Fruit fly (Drosophila melanogaster) whole organism, prepupa: ENCODE data around the gene HipHop.

Source experiments
- Blimp-1 ChIP-seq: fragments of 200-800 bp; sonication (Bioruptor generic); optimal IDR thresholded peaks from 3 replicates; lab custom pipeline; 2017; ENCODE audit warnings: missing biosample characterization, missing genetic modification characterization, mild to moderate bottlenecking, moderate library complexity, missing genetic modification reagents
- CG10669 ChIP-seq: fragments of 200-800 bp; sonication (Bioruptor generic); optimal IDR thresholded peaks from 3 replicates; lab custom pipeline; 2018; ENCODE audit warnings: missing biosample characterization, mild to moderate bottlenecking, missing genetic modification characterization, moderate library complexity
- CG11762 ChIP-seq: fragments of 200-800 bp; sonication (Bioruptor generic); optimal IDR thresholded peaks from 3 replicates; lab custom pipeline; 2016; ENCODE audit warnings: missing biosample characterization, missing genetic modification characterization; ENCODE audit not compliant: insufficient read depth
- CG11902 ChIP-seq: fragments of 200-800 bp; sonication (Bioruptor generic); optimal IDR thresholded peaks from 3 replicates; lab custom pipeline; 2016; ENCODE audit warnings: missing biosample characterization, missing genetic modification characterization
- CG15336 ChIP-seq: fragments of 200-800 bp; sonication (Bioruptor generic); IDR thresholded peaks from 2 replicates; pipeline ENCODE4 v1.3.6; 2022; ENCODE audit warnings: missing biosample characterization, missing genetic modification characterization
- CG1621 ChIP-seq: fragments of 200-800 bp; sonication (Bioruptor generic); optimal IDR thresholded peaks from 3 replicates; lab custom pipeline; 2018; ENCODE audit warnings: missing biosample characterization, mild to moderate bottlenecking, missing genetic modification characterization
- CG16779 ChIP-seq: fragments of 200-800 bp; sonication (Bioruptor generic); optimal IDR thresholded peaks from 3 replicates; lab custom pipeline; 2017; ENCODE audit warnings: missing biosample characterization, mild to moderate bottlenecking, missing genetic modification characterization
- CG31627 ChIP-seq: fragments of 200-800 bp; sonication (Bioruptor generic); optimal IDR thresholded peaks from 3 replicates; lab custom pipeline; 2016; ENCODE audit warnings: missing biosample characterization, missing genetic modification characterization
- CG34406 ChIP-seq: fragments of 200-800 bp; sonication (Bioruptor generic); optimal IDR thresholded peaks from 3 replicates; lab custom pipeline; 2016; ENCODE audit warnings: missing biosample characterization, missing genetic modification characterization
- CG3919 ChIP-seq: fragments of 200-800 bp; sonication (Bioruptor generic); optimal IDR thresholded peaks from 3 replicates; lab custom pipeline; 2016; ENCODE audit warnings: missing biosample characterization, missing genetic modification characterization
- CG6163 ChIP-seq: fragments of 200-800 bp; sonication (Bioruptor generic); IDR thresholded peaks from 3 replicates; pipeline ENCODE4 v1.3.6; 2022; ENCODE audit warnings: missing biosample characterization, missing genetic modification characterization
- CG6276 ChIP-seq: fragments of 200-800 bp; sonication (Bioruptor generic); optimal IDR thresholded peaks from 2 replicates; lab custom pipeline; 2017; ENCODE audit warnings: missing biosample characterization, mild to moderate bottlenecking, missing genetic modification characterization
- CG6792 ChIP-seq: fragments of 200-800 bp; sonication (Bioruptor generic); optimal IDR thresholded peaks from 3 replicates; lab custom pipeline; 2016; ENCODE audit warnings: missing biosample characterization, missing genetic modification characterization
- CG6808 ChIP-seq: fragments of 200-800 bp; sonication (Bioruptor generic); optimal IDR thresholded peaks from 3 replicates; lab custom pipeline; 2017; ENCODE audit warnings: missing biosample characterization, missing genetic modification characterization, mild to moderate bottlenecking, moderate library complexity, missing genetic modification reagents
- CG6854 ChIP-seq: fragments of 200-800 bp; sonication (Bioruptor generic); optimal IDR thresholded peaks from 2 replicates; lab custom pipeline; 2017; ENCODE audit warnings: missing biosample characterization, mild to moderate bottlenecking, missing genetic modification characterization
- CG7368 ChIP-seq: fragments of 200-800 bp; sonication (Bioruptor generic); optimal IDR thresholded peaks from 3 replicates; lab custom pipeline; 2016; ENCODE audit warnings: missing biosample characterization, missing genetic modification characterization
- CG8632 ChIP-seq: fragments of 200-800 bp; sonication (Bioruptor generic); optimal IDR thresholded peaks from 3 replicates; lab custom pipeline; 2016; ENCODE audit warnings: missing biosample characterization, missing genetic modification characterization
- CG9139 ChIP-seq: fragments of 200-800 bp; sonication (Bioruptor generic); optimal IDR thresholded peaks from 3 replicates; lab custom pipeline; 2017; ENCODE audit warnings: missing biosample characterization, mild to moderate bottlenecking, missing genetic modification characterization
- Eip75B ChIP-seq: fragments of 200-800 bp; sonication (Bioruptor generic); optimal IDR thresholded peaks from 3 replicates; lab custom pipeline; 2016; ENCODE audit warnings: missing biosample characterization, missing genetic modification characterization
- Eip93F ChIP-seq: fragments of 200-800 bp; sonication (Bioruptor generic); optimal IDR thresholded peaks from 2 replicates; lab custom pipeline; 2016; ENCODE audit warnings: missing biosample characterization, mild to moderate bottlenecking, missing genetic modification characterization
- Ets21C ChIP-seq: fragments of 200-800 bp; sonication (Bioruptor generic); optimal IDR thresholded peaks from 3 replicates; lab custom pipeline; 2016; ENCODE audit warnings: missing biosample characterization, missing genetic modification characterization
- Gug ChIP-seq: fragments of 200-800 bp; sonication (Bioruptor generic); IDR thresholded peaks from 2 replicates; pipeline ENCODE4 v1.3.6; 2022; ENCODE audit warnings: missing biosample characterization, missing genetic modification characterization
- Hr38 ChIP-seq: sonication (Bioruptor generic); optimal IDR thresholded peaks from 2 replicates; lab custom pipeline; 2016; ENCODE audit warnings: missing biosample characterization, missing genetic modification characterization
- Hr4 ChIP-seq: fragments of 200-800 bp; sonication (Bioruptor generic); optimal IDR thresholded peaks from 3 replicates; lab custom pipeline; 2016; ENCODE audit warnings: missing biosample characterization, missing genetic modification characterization
- Met ChIP-seq: fragments of 200-800 bp; sonication (Bioruptor generic); optimal IDR thresholded peaks from 3 replicates; lab custom pipeline; 2016; ENCODE audit warnings: missing biosample characterization, missing genetic modification characterization
- Sox14 ChIP-seq: fragments of 200-800 bp; sonication (Bioruptor generic); optimal IDR thresholded peaks from 3 replicates; lab custom pipeline; 2016; ENCODE audit warnings: missing biosample characterization, missing genetic modification characterization
- acj6 ChIP-seq: fragments of 200-800 bp; sonication (Bioruptor generic); optimal IDR thresholded peaks from 3 replicates; lab custom pipeline; 2016; ENCODE audit warnings: missing biosample characterization, missing genetic modification characterization
- dsx ChIP-seq: fragments of 200-800 bp; optimal IDR thresholded peaks from 3 replicates; lab custom pipeline; 2019; ENCODE audit warnings: missing biosample characterization, mild to moderate bottlenecking, missing genetic modification characterization, moderate library complexity; ENCODE audit not compliant: poor library complexity, severe bottlenecking
- fd59A ChIP-seq: fragments of 200-800 bp; sonication (Bioruptor generic); optimal IDR thresholded peaks from 2 replicates; lab custom pipeline; 2017; ENCODE audit warnings: missing biosample characterization, mild to moderate bottlenecking, missing genetic modification characterization, missing genetic modification reagents
- fkh ChIP-seq: fragments of 200-800 bp; sonication (Bioruptor generic); optimal IDR thresholded peaks from 3 replicates; lab custom pipeline; 2017; ENCODE audit warnings: missing biosample characterization, mild to moderate bottlenecking, missing genetic modification characterization, moderate library complexity
- lz ChIP-seq: fragments of 200-800 bp; sonication (Bioruptor generic); optimal IDR thresholded peaks from 3 replicates; lab custom pipeline; 2016; ENCODE audit warnings: missing biosample characterization, missing genetic modification characterization
- svp ChIP-seq: fragments of 200-800 bp; sonication (Bioruptor generic); peaks from one replicate; lab custom pipeline; 2016; ENCODE audit warnings: missing biosample characterization, missing genetic modification characterization
- topi ChIP-seq: fragments of 200-800 bp; sonication (Bioruptor generic); optimal IDR thresholded peaks from 3 replicates; lab custom pipeline; 2016; ENCODE audit warnings: missing biosample characterization, missing genetic modification characterization
- vri ChIP-seq: fragments of 200-800 bp; sonication (Bioruptor generic); optimal IDR thresholded peaks from 3 replicates; lab custom pipeline; 2016; ENCODE audit warnings: missing biosample characterization, mild to moderate bottlenecking, missing genetic modification characterization

Gene HipHop

DNA sequence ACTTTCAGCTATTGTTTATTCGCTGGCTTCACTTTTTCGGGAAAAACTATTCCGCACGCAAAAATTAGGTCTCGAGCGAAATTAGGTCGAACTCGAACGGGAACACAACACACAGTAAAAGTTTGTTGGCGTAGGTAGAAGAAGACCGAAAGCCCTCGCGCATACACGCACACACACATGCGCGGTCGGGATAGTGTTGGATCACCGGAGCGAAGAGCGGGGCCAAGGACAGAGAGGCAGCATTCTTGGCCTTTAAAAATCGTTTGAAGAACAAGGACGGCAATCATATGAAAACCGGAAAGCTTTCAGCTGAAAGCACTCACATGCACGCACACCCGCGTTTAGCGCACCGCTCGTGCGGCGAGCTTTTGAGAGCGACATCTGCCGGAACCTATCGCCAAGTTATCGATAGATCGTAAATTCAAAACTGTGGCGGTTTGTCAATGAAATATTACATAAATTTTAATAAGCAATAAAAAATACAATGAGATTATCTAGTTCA lies 19.7 kb upstream of the HipHop start, which contains the start of gene ftz-f1 (continued):
- TF ChIP-seq CG6808 (GFP tag; lab: Kevin White, UChicago) (no peak), CG11762 (GFP tag; lab: Kevin White, UChicago) (no peak), Ets21C (GFP tag; lab: Kevin White, UChicago) (no peak), CG9139 (GFP tag; lab: Kevin White, UChicago) (no peak), CG11902 (GFP tag; lab: Kevin White, UChicago) (no peak), CG15336 (GFP tag; lab: Robert Waterston, UW) (peak; percentile 45; the same call in 1 of the 2 replicates), CG7368 (GFP tag; lab: Kevin White, UChicago) (no peak), CG3919 (GFP tag; lab: Kevin White, UChicago) (no peak), CG34406 (no peak), Eip75B (GFP tag; lab: Kevin White, UChicago) (peak; percentile 85), acj6 (GFP tag; lab: Kevin White, UChicago) (no peak), Gug (GFP tag; lab: Robert Waterston, UW) (no peak), CG10669 (GFP tag; lab: Kevin White, UChicago) (no peak), vri (GFP tag; lab: Kevin White, UChicago) (peak; percentile 94), dsx (no peak), CG31627 (GFP tag; lab: Kevin White, UChicago) (no peak), Hr4 (GFP tag; lab: Kevin White, UChicago) (no peak), Hr38 (GFP tag; lab: Kevin White, UChicago) (no peak), topi (GFP tag; lab: Kevin White, UChicago) (no peak), CG6163 (GFP tag; lab: Robert Waterston, UW) (no peak; the same call in 1 of the 3 replicates), fd59A (GFP tag; lab: Kevin White, UChicago) (no peak), svp (peak; percentile 95), Met (no peak)

DNA sequence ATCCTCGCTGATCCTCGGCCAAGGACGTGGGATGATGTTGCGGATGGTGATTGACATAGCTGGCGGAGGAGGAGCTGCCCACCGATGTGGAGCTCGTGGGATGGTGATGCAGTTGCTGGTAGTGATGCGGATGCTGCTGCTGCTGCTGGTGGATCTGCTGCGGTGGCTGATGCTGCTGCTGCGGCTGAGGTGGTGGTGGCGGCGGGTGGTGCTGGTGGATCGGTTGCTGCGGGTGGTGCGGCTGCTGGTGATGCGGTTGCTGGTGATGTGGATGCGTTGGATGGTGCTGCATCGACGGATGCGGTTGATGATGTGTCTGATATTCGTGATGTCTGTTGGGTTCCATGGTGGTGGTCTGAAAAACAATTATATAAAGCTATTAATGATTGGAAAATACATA lies 11.9 kb upstream of the HipHop start:
- TF ChIP-seq lz (GFP tag; lab: Kevin White, UChicago): no peak
- TF ChIP-seq acj6 (GFP tag; lab: Kevin White, UChicago): no peak
- TF ChIP-seq CG6792: no peak
- TF ChIP-seq CG1621: no peak
- TF ChIP-seq CG16779 (tag; lab: Kevin White, UChicago): no peak
- no peak for TF ChIP-seq CG8632 (GFP tag; lab: Kevin White, UChicago)

DNA sequence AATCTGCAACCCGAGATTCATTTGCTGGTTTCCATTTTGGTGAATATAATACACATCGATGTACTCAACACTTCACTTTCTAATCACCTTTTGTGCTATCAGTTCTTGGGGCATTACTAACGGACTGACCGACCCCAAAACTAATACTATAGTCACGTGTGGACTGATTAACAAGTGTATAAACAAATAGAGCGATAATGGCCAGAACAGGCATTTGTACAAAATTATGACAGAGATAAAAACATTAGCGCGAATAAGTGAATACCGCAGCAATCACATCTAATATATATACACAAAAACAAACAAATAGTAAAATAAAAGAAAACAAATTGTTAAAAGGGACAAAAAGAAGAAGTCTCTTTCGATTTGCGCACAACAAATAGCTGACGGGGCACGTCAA lies 10.5 kb upstream of the HipHop start:
- TF ChIP-seq fkh (peak; percentile 16), CG11762 (GFP tag; lab: Kevin White, UChicago) (no peak)

DNA sequence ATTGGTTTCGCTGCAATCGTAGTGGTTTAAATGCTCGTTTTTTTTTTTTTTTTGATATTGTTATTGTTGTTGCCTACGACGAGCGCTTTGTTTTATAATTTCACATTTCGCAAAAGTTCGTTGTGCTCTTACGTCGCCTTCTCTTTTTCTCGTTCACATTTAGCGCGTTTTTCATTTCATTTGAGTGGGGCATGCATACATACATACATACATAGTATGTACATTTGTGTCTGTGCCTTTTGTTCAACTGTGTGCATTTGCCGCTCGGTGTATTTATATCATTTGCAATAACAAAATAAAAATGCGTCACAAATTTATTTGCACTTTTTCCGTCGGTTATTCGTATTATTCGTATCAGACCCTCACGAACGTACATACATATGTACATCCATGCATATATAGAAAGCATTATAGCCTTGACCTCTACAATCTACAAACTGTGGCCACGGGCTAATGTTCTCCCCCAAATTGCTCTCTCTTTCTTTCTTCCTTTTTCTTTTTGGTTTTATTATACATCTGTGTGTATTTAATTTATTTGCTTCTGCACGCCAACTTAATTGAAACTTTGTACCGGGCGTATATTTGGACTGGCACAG lies 8.7 kb upstream of the HipHop start:
- TF ChIP-seq CG15336 (GFP tag; lab: Robert Waterston, UW) (0 out of 2 replicates have a peak, but pooled peaks have one; percentile 9), Eip93F (GFP tag; lab: Kevin White, UChicago) (peak; percentile 53), CG6854 (GFP tag; lab: Kevin White, UChicago) (peak; percentile 4), Sox14 (GFP tag; lab: Kevin White, UChicago) (peak; percentile 50), vri (GFP tag; lab: Kevin White, UChicago) (peak; percentile 96), lz (GFP tag; lab: Kevin White, UChicago) (no peak), Hr38 (GFP tag; lab: Kevin White, UChicago) (no peak), CG6276 (GFP tag; lab: Kevin White, UChicago) (peak; percentile 4), Blimp-1 (GFP tag; lab: Kevin White, UChicago) (peak; percentile 46)
- TF ChIP-seq, all 60 proteins: peak for 7
